Worm (Caenorhabditis elegans) whole organism, L3 larva: Measurements from ENCODE around the gene droe-4.
A peak's percentile ranks its signal among the peaks of the same experiment; 100 is the strongest.

Experiments used
- ceh-82 ChIP-seq: fragments of 150-350 bp; optimal IDR thresholded peaks from 2 replicates; lab custom pipeline; 2014; ENCODE audit warnings: missing biosample characterization, missing genetic modification characterization
- egl-27 ChIP-seq: sonication (generic microtip); optimal IDR thresholded peaks from 4 replicates; lab custom pipeline; 2017; ENCODE audit warnings: missing biosample characterization, missing genetic modification reagents, missing genetic modification characterization
- elt-1 ChIP-seq: fragments of 150-350 bp; optimal IDR thresholded peaks from 2 replicates; lab custom pipeline; 2014; ENCODE audit warnings: missing biosample characterization, missing genetic modification characterization
- elt-2 ChIP-seq: sonication (generic microtip); optimal IDR thresholded peaks from 2 replicates; lab custom pipeline; 2016; ENCODE audit warnings: missing genetic modification reagents, mild to moderate bottlenecking, missing genetic modification characterization, missing compliant biosample characterization
- fos-1 ChIP-seq: fragments of 150-350 bp; optimal IDR thresholded peaks from 2 replicates; lab custom pipeline; 2014; ENCODE audit warnings: missing biosample characterization, missing genetic modification characterization
- mdl-1 ChIP-seq: fragments of 150-350 bp; optimal IDR thresholded peaks from 2 replicates; lab custom pipeline; 2014; ENCODE audit warnings: missing biosample characterization, missing genetic modification characterization
- nhr-12 ChIP-seq: fragments of 150-350 bp; optimal IDR thresholded peaks from 2 replicates; lab custom pipeline; 2014; ENCODE audit warnings: missing biosample characterization, missing genetic modification characterization
- nhr-237 ChIP-seq: fragments of 150-350 bp; optimal IDR thresholded peaks from 2 replicates; lab custom pipeline; 2014; ENCODE audit warnings: missing biosample characterization, missing genetic modification characterization
- nhr-25 ChIP-seq: sonication (generic microtip); optimal IDR thresholded peaks from 2 replicates; lab custom pipeline; 2017; ENCODE audit warnings: missing biosample characterization, missing genetic modification characterization
- pha-4 ChIP-seq: fragments of 150-350 bp; optimal IDR thresholded peaks from 2 replicates; lab custom pipeline; 2014; ENCODE audit warnings: missing biosample characterization, missing genetic modification reagents, missing genetic modification characterization
- snpc-4 ChIP-seq: fragments of 150-350 bp; optimal IDR thresholded peaks from 2 replicates; lab custom pipeline; 2014; ENCODE audit warnings: missing biosample characterization, missing genetic modification characterization
- ztf-11 ChIP-seq: fragments of 150-350 bp; optimal IDR thresholded peaks from 2 replicates; lab custom pipeline; 2014; ENCODE audit warnings: missing biosample characterization, missing genetic modification characterization

ce11 chrV:14008353-14008859 lies 15.9 kb downstream of the droe-4 start:
- TF ChIP-seq nhr-237 (tag; lab: Kevin White, UChicago) (no peak), ztf-11 (tag; lab: Kevin White, UChicago) (no peak), egl-27 (tag; lab: Kevin White, UChicago) (no peak), pha-4 (no peak), nhr-25 (tag; lab: Kevin White, UChicago) (peak; percentile 71), elt-2 (tag; lab: Kevin White, UChicago) (peak; percentile 51), snpc-4 (no peak), fos-1 (tag; lab: Kevin White, UChicago) (no peak), elt-1 (no peak), nhr-12 (no peak), ceh-82 (tag; lab: Kevin White, UChicago) (no peak), mdl-1 (tag; lab: Kevin White, UChicago) (no peak)
